Worm (Caenorhabditis elegans) whole organism, young adult: ENCODE data around the gene M7.8.

Experiments
- F33H1.4 ChIP-seq: fragments of 200-800 bp; sonication (Bioruptor generic); IDR thresholded peaks from 2 replicates; pipeline ENCODE4 v1.3.6; 2022; ENCODE audit warnings: missing genetic modification reagents, missing genetic modification characterization, missing compliant biosample characterization
- F37B4.10 ChIP-seq: fragments of 200-800 bp; sonication (Bioruptor generic); IDR thresholded peaks from 2 replicates; pipeline ENCODE4 v1.3.6; 2022; ENCODE audit warnings: missing genetic modification characterization, missing compliant biosample characterization
- F39B2.1 ChIP-seq: fragments of 200-800 bp; sonication (Bioruptor generic); IDR thresholded peaks from 2 replicates; pipeline ENCODE4 v1.3.6; 2022; ENCODE audit warnings: missing genetic modification reagents, missing genetic modification characterization, missing compliant biosample characterization
- F49E8.2 ChIP-seq: sonication (generic microtip); optimal IDR thresholded peaks from 3 replicates; lab custom pipeline; 2017; ENCODE audit warnings: missing genetic modification characterization, mild to moderate bottlenecking, missing compliant biosample characterization, antibody characterized with exemption, moderate library complexity; ENCODE audit not compliant: insufficient read depth
- F52B5.7 ChIP-seq: sonication (generic microtip); optimal IDR thresholded peaks from 2 replicates; lab custom pipeline; 2016; ENCODE audit warnings: mild to moderate bottlenecking, missing genetic modification characterization, missing compliant biosample characterization
- F57A8.1 ChIP-seq: fragments of 200-800 bp; sonication (Bioruptor generic); optimal IDR thresholded peaks from 2 replicates; lab custom pipeline; 2018; ENCODE audit warnings: mild to moderate bottlenecking, missing genetic modification characterization, moderate library complexity, missing compliant biosample characterization
- K11D2.4 ChIP-seq: fragments of 200-800 bp; sonication (Bioruptor generic); IDR thresholded peaks from 2 replicates; pipeline ENCODE4 v1.3.6; 2022; ENCODE audit warnings: missing genetic modification reagents, missing genetic modification characterization, missing compliant biosample characterization
- T07F8.4 ChIP-seq: sonication (generic microtip); optimal IDR thresholded peaks from 2 replicates; lab custom pipeline; 2016; ENCODE audit warnings: mild to moderate bottlenecking, missing genetic modification characterization, moderate library complexity, missing compliant biosample characterization
- Y53F4B.3 ChIP-seq: fragments of 200-800 bp; sonication (Bioruptor generic); IDR thresholded peaks from 2 replicates; pipeline ENCODE4 v1.3.6; 2022; ENCODE audit warnings: missing genetic modification reagents, missing genetic modification characterization, missing compliant biosample characterization
- Y53G8AR.9 ChIP-seq: fragments of 200-800 bp; sonication (Bioruptor generic); conservative IDR thresholded peaks from 2 replicates; pipeline ENCODE4 v1.3.6; 2022; ENCODE audit warnings: missing genetic modification reagents, missing genetic modification characterization, missing compliant biosample characterization
- Y67H2A.10 ChIP-seq: fragments of 200-800 bp; sonication (Bioruptor generic); conservative IDR thresholded peaks from 2 replicates; pipeline ENCODE4 v1.3.6; 2022; ENCODE audit warnings: missing genetic modification reagents, missing genetic modification characterization, missing compliant biosample characterization
- Y79H2A.3 ChIP-seq: fragments of 200-800 bp; sonication (Bioruptor generic); conservative IDR thresholded peaks from 2 replicates; pipeline ENCODE4 v1.3.6; 2022; ENCODE audit warnings: missing genetic modification reagents, missing genetic modification characterization, missing compliant biosample characterization
- ZK185.1 ChIP-seq: sonication (generic microtip); optimal IDR thresholded peaks from 2 replicates; lab custom pipeline; 2016; ENCODE audit warnings: mild to moderate bottlenecking, missing genetic modification characterization, missing compliant biosample characterization; ENCODE audit not compliant: poor library complexity, severe bottlenecking
- ama-1 ChIP-seq, 3 experiments: fragments of 150-350 bp in 1 of 3; sonication (generic microtip) in 2 of 3; optimal IDR thresholded peaks; 2 replicates each; lab custom pipeline; 2014 to 2018; ENCODE audit warnings: missing biosample characterization in 2 of 3, missing genetic modification characterization in 2 of 3, missing genetic modification reagents in 2 of 3
- aptf-2 ChIP-seq: fragments of 200-800 bp; sonication (Bioruptor generic); conservative IDR thresholded peaks from 2 replicates; pipeline ENCODE4 v1.3.6; 2022; ENCODE audit warnings: missing genetic modification reagents, missing genetic modification characterization, missing compliant biosample characterization
- attf-3 ChIP-seq: fragments of 200-800 bp; sonication (Bioruptor generic); conservative IDR thresholded peaks from 2 replicates; pipeline ENCODE4 v1.3.6; 2022; ENCODE audit warnings: missing genetic modification reagents, missing genetic modification characterization, missing compliant biosample characterization
- ccch-3 ChIP-seq: fragments of 200-800 bp; sonication (Bioruptor generic); optimal IDR thresholded peaks from 2 replicates; lab custom pipeline; 2018; ENCODE audit warnings: mild to moderate bottlenecking, missing genetic modification characterization, missing compliant biosample characterization
- ceh-27 ChIP-seq: fragments of 200-800 bp; sonication (Bioruptor generic); optimal IDR thresholded peaks from 2 replicates; lab custom pipeline; 2018; ENCODE audit warnings: mild to moderate bottlenecking, missing genetic modification characterization, moderate library complexity, missing compliant biosample characterization
- ceh-40 ChIP-seq: fragments of 200-800 bp; sonication (Bioruptor generic); IDR thresholded peaks from 2 replicates; pipeline ENCODE4 v1.3.6; 2022; ENCODE audit warnings: missing genetic modification characterization, missing compliant biosample characterization
- ceh-58 ChIP-seq: fragments of 200-800 bp; sonication (Bioruptor generic); IDR thresholded peaks from 2 replicates; pipeline ENCODE4 v1.3.6; 2022; ENCODE audit warnings: missing genetic modification characterization, missing compliant biosample characterization
- ceh-79 ChIP-seq: sonication (generic microtip); optimal IDR thresholded peaks from 2 replicates; lab custom pipeline; 2017; ENCODE audit warnings: mild to moderate bottlenecking, missing genetic modification characterization, missing compliant biosample characterization
- die-1 ChIP-seq: sonication (generic microtip); optimal IDR thresholded peaks from 2 replicates; lab custom pipeline; 2016; ENCODE audit warnings: missing genotype, mild to moderate bottlenecking, missing genetic modification characterization, missing compliant biosample characterization
- egl-44 ChIP-seq: fragments of 200-800 bp; sonication (Bioruptor generic); IDR thresholded peaks from 2 replicates; pipeline ENCODE4 v1.3.6; 2022; ENCODE audit warnings: missing genetic modification reagents, missing genetic modification characterization, missing compliant biosample characterization
- egrh-3 ChIP-seq: fragments of 200-800 bp; sonication (Bioruptor generic); IDR thresholded peaks from 2 replicates; pipeline ENCODE4 v1.3.6; 2022; ENCODE audit warnings: missing genetic modification reagents, missing genetic modification characterization, missing compliant biosample characterization
- ekl-4 ChIP-seq: fragments of 200-800 bp; sonication (Bioruptor generic); IDR thresholded peaks from 2 replicates; pipeline ENCODE4 v1.3.6; 2022; ENCODE audit warnings: missing genetic modification reagents, missing genetic modification characterization, missing compliant biosample characterization
- gei-17 ChIP-seq: fragments of 200-800 bp; sonication (Bioruptor generic); optimal IDR thresholded peaks from 2 replicates; lab custom pipeline; 2018; ENCODE audit warnings: mild to moderate bottlenecking, missing genetic modification characterization, missing compliant biosample characterization
- hlh-12 ChIP-seq: sonication (generic microtip); optimal IDR thresholded peaks from 2 replicates; lab custom pipeline; 2016; ENCODE audit warnings: missing genetic modification characterization, missing compliant biosample characterization
- hmg-1.2 ChIP-seq: fragments of 200-800 bp; sonication (Bioruptor generic); IDR thresholded peaks from 2 replicates; pipeline ENCODE4 v1.3.6; 2022; ENCODE audit warnings: missing genetic modification reagents, missing genetic modification characterization, missing compliant biosample characterization
- hsf-1 ChIP-seq: fragments of 200-800 bp; sonication (Bioruptor generic); IDR thresholded peaks from 2 replicates; pipeline ENCODE4 v1.3.6; 2022; ENCODE audit warnings: missing genetic modification reagents, missing genetic modification characterization, missing compliant biosample characterization
- lag-1 ChIP-seq: fragments of 200-800 bp; sonication (Bioruptor generic); IDR thresholded peaks from 2 replicates; pipeline ENCODE4 v1.3.6; 2022; ENCODE audit warnings: missing genetic modification reagents, missing genetic modification characterization, missing compliant biosample characterization
- lin-54 ChIP-seq: fragments of 200-800 bp; sonication (Bioruptor generic); optimal IDR thresholded peaks from 2 replicates; lab custom pipeline; 2018; ENCODE audit warnings: mild to moderate bottlenecking, missing genetic modification characterization, missing compliant biosample characterization
- lir-1 ChIP-seq: fragments of 200-800 bp; sonication (Bioruptor generic); conservative IDR thresholded peaks from 2 replicates; pipeline ENCODE4 v1.3.6; 2022; ENCODE audit warnings: missing genetic modification reagents, missing genetic modification characterization, missing compliant biosample characterization
- madf-8 ChIP-seq: fragments of 200-800 bp; sonication (Bioruptor generic); conservative IDR thresholded peaks from 2 replicates; pipeline ENCODE4 v1.3.6; 2022; ENCODE audit warnings: missing genetic modification reagents, missing genetic modification characterization, missing compliant biosample characterization
- nfyb-1 ChIP-seq: fragments of 200-800 bp; sonication (Bioruptor generic); IDR thresholded peaks from 2 replicates; pipeline ENCODE4 v1.3.6; 2022; ENCODE audit warnings: missing genetic modification reagents, missing genetic modification characterization, missing compliant biosample characterization
- nhr-120 ChIP-seq: fragments of 200-800 bp; sonication (Bioruptor generic); IDR thresholded peaks from 2 replicates; pipeline ENCODE4 v1.3.6; 2022; ENCODE audit warnings: missing genetic modification characterization, missing compliant biosample characterization
- nhr-179 ChIP-seq: sonication (generic microtip); optimal IDR thresholded peaks from 2 replicates; lab custom pipeline; 2016; ENCODE audit warnings: mild to moderate bottlenecking, missing genetic modification characterization, missing compliant biosample characterization
- nhr-80 ChIP-seq: sonication (generic microtip); optimal IDR thresholded peaks from 2 replicates; lab custom pipeline; 2016; ENCODE audit warnings: missing genetic modification characterization, missing compliant biosample characterization
- rcor-1 ChIP-seq: fragments of 200-800 bp; sonication (Bioruptor generic); IDR thresholded peaks from 2 replicates; pipeline ENCODE4 v1.3.6; 2022; ENCODE audit warnings: missing genetic modification reagents, missing genetic modification characterization, missing compliant biosample characterization
- rpc-1 ChIP-seq, 2 experiments: fragments of 150-350 bp in 1 of 2; sonication (generic microtip) in 1 of 2; optimal IDR thresholded peaks; 2 replicates each; lab custom pipeline; 2014 to 2018; ENCODE audit warnings: missing biosample characterization in 1 of 2, missing genetic modification characterization in 1 of 2, missing genetic modification reagents in 1 of 2, missing genotype in 1 of 2
- somi-1 ChIP-seq: fragments of 200-800 bp; sonication (Bioruptor generic); optimal IDR thresholded peaks from 2 replicates; lab custom pipeline; 2018; ENCODE audit warnings: mild to moderate bottlenecking, missing genetic modification characterization, missing compliant biosample characterization
- tbx-9 ChIP-seq: sonication (generic microtip); optimal IDR thresholded peaks from 2 replicates; lab custom pipeline; 2016; ENCODE audit warnings: borderline replicate concordance, missing genetic modification characterization, inconsistent platforms, missing compliant biosample characterization
- unc-130 ChIP-seq: sonication (generic microtip); optimal IDR thresholded peaks from 2 replicates; lab custom pipeline; 2016; ENCODE audit warnings: missing genetic modification reagents, missing genetic modification characterization, missing compliant biosample characterization
- xnd-1 ChIP-seq: sonication (generic microtip); optimal IDR thresholded peaks from 2 replicates; lab custom pipeline; 2016; ENCODE audit warnings: missing genotype, missing genetic modification reagents, missing genetic modification characterization, missing compliant biosample characterization
- zim-3 ChIP-seq: sonication (generic microtip); optimal IDR thresholded peaks from 2 replicates; lab custom pipeline; 2017; ENCODE audit warnings: mild to moderate bottlenecking, missing genetic modification characterization, moderate library complexity, missing compliant biosample characterization
- ztf-18 ChIP-seq: sonication (generic microtip); optimal IDR thresholded peaks from 2 replicates; lab custom pipeline; 2016; ENCODE audit warnings: missing genotype, mild to moderate bottlenecking, missing genetic modification characterization, missing compliant biosample characterization
- ztf-25 ChIP-seq: fragments of 200-800 bp; sonication (Bioruptor generic); IDR thresholded peaks from 2 replicates; pipeline ENCODE4 v1.3.6; 2022; ENCODE audit warnings: missing genetic modification reagents, missing genetic modification characterization, missing compliant biosample characterization
- ztf-26 ChIP-seq: sonication (generic microtip); optimal IDR thresholded peaks from 2 replicates; lab custom pipeline; 2017; ENCODE audit warnings: missing genetic modification characterization, missing compliant biosample characterization
- ztf-6 ChIP-seq: fragments of 200-800 bp; sonication (Bioruptor generic); IDR thresholded peaks from 2 replicates; pipeline ENCODE4 v1.3.6; 2022; ENCODE audit warnings: missing genetic modification reagents, missing genetic modification characterization, missing compliant biosample characterization

The M7.8 gene

ce11 chrIV:11110995-11111619, 16.2 kb upstream of the M7.8 start, which contains the start of gene rps-5 (continued):
- TF ChIP-seq F49E8.2 (tag; lab: Kevin White, UChicago) (peak; percentile 19), ceh-40 (GFP tag; lab: Robert Waterston, UW) (no peak), ZK185.1 (tag; lab: Kevin White, UChicago) (no peak), ceh-27 (GFP tag; lab: Kevin White, UChicago) (no peak), ztf-25 (GFP tag; lab: Robert Waterston, UW) (no peak), aptf-2 (GFP tag; lab: Robert Waterston, UW) (no peak), attf-3 (GFP tag; lab: Robert Waterston, UW) (no peak), ceh-79 (no peak), ama-1 (optimal IDR thresholded peaks at IDR 0.05; lab: Kevin White, UChicago) (no peak), ama-1 (GFP tag; optimal IDR thresholded peaks at IDR 0.05; lab: Kevin White, UChicago) (no peak), xnd-1 (tag; lab: Kevin White, UChicago) (no peak), nhr-120 (GFP tag; lab: Robert Waterston, UW) (no peak), F57A8.1 (GFP tag; lab: Kevin White, UChicago) (no peak), lir-1 (no peak), egrh-3 (GFP tag; lab: Robert Waterston, UW) (no peak), nhr-80 (tag; lab: Kevin White, UChicago) (no peak), nhr-179 (tag; lab: Kevin White, UChicago) (no peak), rcor-1 (GFP tag; lab: Robert Waterston, UW) (peak; percentile 40; the same call in 1 of the 2 replicates), rpc-1 (optimal IDR thresholded peaks at IDR 0.05; lab: Kevin White, UChicago) (no peak), rpc-1 (tag; optimal IDR thresholded peaks at IDR 0.05; lab: Kevin White, UChicago) (no peak), F33H1.4 (GFP tag; lab: Robert Waterston, UW) (peak; percentile 83), egl-44 (GFP tag; lab: Robert Waterston, UW) (no peak), lag-1 (GFP tag; lab: Robert Waterston, UW) (no peak), F37B4.10 (GFP tag; lab: Robert Waterston, UW) (no peak), lin-54 (GFP tag; lab: Kevin White, UChicago) (peak; percentile 51), zim-3 (tag; lab: Kevin White, UChicago) (no peak), nfyb-1 (GFP tag; lab: Robert Waterston, UW) (no peak), hlh-12 (tag; lab: Kevin White, UChicago) (no peak), ztf-6 (GFP tag; lab: Robert Waterston, UW) (no peak), K11D2.4 (GFP tag; lab: Robert Waterston, UW) (no peak), Y67H2A.10 (GFP tag; lab: Robert Waterston, UW) (no peak), die-1 (tag; lab: Kevin White, UChicago) (no peak), tbx-9 (no peak), F39B2.1 (GFP tag; lab: Robert Waterston, UW) (no peak), Y53F4B.3 (GFP tag; lab: Robert Waterston, UW) (no peak), Y79H2A.3 (GFP tag; lab: Robert Waterston, UW) (no peak), ekl-4 (GFP tag; lab: Robert Waterston, UW) (no peak), ccch-3 (no peak), unc-130 (GFP tag; lab: Kevin White, UChicago) (no peak), ztf-26 (tag; lab: Kevin White, UChicago) (no peak), ceh-58 (no peak), Y53G8AR.9 (GFP tag; lab: Robert Waterston, UW) (no peak), hsf-1 (GFP tag; lab: Robert Waterston, UW) (no peak), hmg-1.2 (GFP tag; lab: Robert Waterston, UW) (peak; percentile 93), F52B5.7 (tag; lab: Kevin White, UChicago) (no peak), somi-1 (GFP tag; lab: Kevin White, UChicago) (no peak), ztf-18 (tag; lab: Kevin White, UChicago) (no peak), gei-17 (GFP tag; lab: Kevin White, UChicago) (no peak), madf-8 (GFP tag; lab: Robert Waterston, UW) (no peak; the same call in 1 of the 2 replicates), T07F8.4 (tag; lab: Kevin White, UChicago) (no peak)
